Fruit fly (Drosophila melanogaster): Measurements from ENCODE around the gene REG.

- TF ChIP-seq CG7368 (GFP tag; optimal IDR thresholded peaks at IDR 0.05) (peak; percentile 97), Gug (GFP tag; IDR thresholded peaks at IDR 0.05) (peak; percentile 91), dsx (GFP tag; optimal IDR thresholded peaks at IDR 0.05; ENCODE audit: poor library complexity, severe bottlenecking) (peak; percentile 98), Sox102F (GFP tag; optimal IDR thresholded peaks at IDR 0.05) (peak; percentile 93), lz (GFP tag; optimal IDR thresholded peaks at IDR 0.05) (peak; percentile 95), Eip78C (GFP tag) (peak; percentile 98), fkh (GFP tag; optimal IDR thresholded peaks at IDR 0.05) (peak; percentile 29), CG11294 (GFP tag; IDR thresholded peaks at IDR 0.05) (peak; percentile 90), vri (GFP tag; optimal IDR thresholded peaks at IDR 0.05) (peak; percentile 92), Lpt (GFP tag; optimal IDR thresholded peaks at IDR 0.05) (peak; percentile 97)
Observed at dm6 chrX:13251310-13251709, 39.2 kb downstream of the REG start.
